Worm (Caenorhabditis elegans) whole organism, L1 larva: ENCODE results near the gene F16B4.5.

Source experiments
- C04F5.9 ChIP-seq: sonication (generic microtip); optimal IDR thresholded peaks from 2 replicates; lab custom pipeline; 2016; ENCODE audit warnings: missing genetic modification characterization, missing compliant biosample characterization
- C34B4.2 ChIP-seq: sonication (generic microtip); optimal IDR thresholded peaks from 2 replicates; lab custom pipeline; 2017; ENCODE audit warnings: mild to moderate bottlenecking, missing genetic modification characterization, missing compliant biosample characterization
- Y116A8C.19 ChIP-seq: sonication (generic microtip); optimal IDR thresholded peaks from 2 replicates; lab custom pipeline; 2016; ENCODE audit warnings: missing compliant biosample characterization, missing genetic modification characterization, borderline replicate concordance
- aha-1 ChIP-seq: fragments of 150-350 bp; optimal IDR thresholded peaks from 2 replicates; lab custom pipeline; 2014; ENCODE audit warnings: missing biosample characterization, missing genetic modification characterization
- ceh-82 ChIP-seq, 3 experiments: fragments of 150-350 bp in 1 of 3; sonication (generic microtip) in 2 of 3; optimal IDR thresholded peaks; 2 replicates each; lab custom pipeline; 2014 to 2017; ENCODE audit warnings: missing biosample characterization in 3 of 3, missing genetic modification characterization in 3 of 3
- ceh-88 ChIP-seq: fragments of 200-800 bp; sonication (Bioruptor generic); IDR thresholded peaks from 2 replicates; pipeline ENCODE4 v1.3.6; 2022; ENCODE audit warnings: missing genetic modification characterization, missing compliant biosample characterization
- elt-2 ChIP-seq: sonication (generic microtip); optimal IDR thresholded peaks from 2 replicates; lab custom pipeline; 2016; ENCODE audit warnings: missing genetic modification characterization, mild to moderate bottlenecking, inconsistent platforms, missing compliant biosample characterization, missing genetic modification reagents
- fkh-10 ChIP-seq: sonication (generic microtip); optimal IDR thresholded peaks from 2 replicates; lab custom pipeline; 2017; ENCODE audit warnings: missing biosample characterization, missing genetic modification reagents, missing genetic modification characterization
- fkh-4 ChIP-seq: sonication (generic microtip); optimal IDR thresholded peaks from 2 replicates; lab custom pipeline; 2016; ENCODE audit warnings: missing compliant biosample characterization, missing genetic modification characterization, borderline replicate concordance
- hlh-4 ChIP-seq: sonication (generic microtip); optimal IDR thresholded peaks from 2 replicates; lab custom pipeline; 2016; ENCODE audit warnings: mild to moderate bottlenecking, missing genetic modification characterization, missing compliant biosample characterization
- hpl-2 ChIP-seq: fragments of 150-350 bp; optimal IDR thresholded peaks from 2 replicates; lab custom pipeline; 2014; ENCODE audit warnings: missing biosample characterization, missing genetic modification reagents, missing genetic modification characterization
- lin-15B ChIP-seq: fragments of 150-350 bp; sonication (generic microtip); optimal IDR thresholded peaks from 3 replicates; lab custom pipeline; 2014; ENCODE audit warnings: missing biosample characterization, missing genetic modification characterization
- lsy-2 ChIP-seq, 2 experiments: fragments of 150-350 bp; optimal IDR thresholded peaks; 2 replicates each; lab custom pipeline; 2014; ENCODE audit warnings: missing biosample characterization in 2 of 2, missing genetic modification characterization in 2 of 2
- mdl-1 ChIP-seq, 2 experiments: fragments of 150-350 bp; optimal IDR thresholded peaks; 2 replicates each; lab custom pipeline; 2014 to 2017; ENCODE audit warnings: missing biosample characterization in 2 of 2, missing genetic modification characterization in 2 of 2, inconsistent platforms in 1 of 2
- mef-2 ChIP-seq: fragments of 150-350 bp; optimal IDR thresholded peaks from 2 replicates; lab custom pipeline; 2014; ENCODE audit warnings: missing biosample characterization, missing genetic modification characterization
- mep-1 ChIP-seq: fragments of 150-350 bp; optimal IDR thresholded peaks from 2 replicates; lab custom pipeline; 2014; ENCODE audit warnings: missing biosample characterization, missing genetic modification characterization
- nhr-11 ChIP-seq: fragments of 150-350 bp; optimal IDR thresholded peaks from 2 replicates; lab custom pipeline; 2014; ENCODE audit warnings: missing biosample characterization, missing genetic modification characterization
- nhr-19 ChIP-seq: fragments of 200-800 bp; sonication (Bioruptor generic); conservative IDR thresholded peaks from 2 replicates; pipeline ENCODE4 v1.3.6; 2022; ENCODE audit warnings: missing genetic modification characterization, missing compliant biosample characterization
- nhr-20 ChIP-seq: sonication (generic microtip); optimal IDR thresholded peaks from 2 replicates; lab custom pipeline; 2016; ENCODE audit warnings: mild to moderate bottlenecking, missing genetic modification characterization, missing compliant biosample characterization
- nhr-85 ChIP-seq: sonication (generic microtip); peaks from one replicate; lab custom pipeline; 2016; ENCODE audit warnings: missing genetic modification characterization, inconsistent platforms, missing compliant biosample characterization
- pqm-1 ChIP-seq: sonication (generic microtip); optimal IDR thresholded peaks from 3 replicates; lab custom pipeline; 2017; ENCODE audit warnings: missing biosample characterization, missing genetic modification characterization
- rnt-1 ChIP-seq: sonication (generic microtip); optimal IDR thresholded peaks from 2 replicates; lab custom pipeline; 2016; ENCODE audit warnings: mild to moderate bottlenecking, missing genetic modification characterization, moderate library complexity, missing compliant biosample characterization
- snu-23 ChIP-seq: sonication (generic microtip); optimal IDR thresholded peaks from 2 replicates; lab custom pipeline; 2016; ENCODE audit warnings: missing genetic modification characterization, missing compliant biosample characterization
- tbx-2 ChIP-seq: sonication (generic microtip); optimal IDR thresholded peaks from 2 replicates; lab custom pipeline; 2016; ENCODE audit warnings: missing genetic modification characterization, missing compliant biosample characterization
- unc-98 ChIP-seq: fragments of 200-800 bp; sonication (Bioruptor generic); IDR thresholded peaks from 2 replicates; pipeline ENCODE4 v1.3.6; 2022; ENCODE audit warnings: missing genetic modification characterization, missing compliant biosample characterization
- vab-15 ChIP-seq: sonication (generic microtip); optimal IDR thresholded peaks from 2 replicates; lab custom pipeline; 2017; ENCODE audit warnings: missing genotype, mild to moderate bottlenecking, missing genetic modification characterization, missing compliant biosample characterization
- zag-1 ChIP-seq: fragments of 150-350 bp; optimal IDR thresholded peaks from 2 replicates; lab custom pipeline; 2014; ENCODE audit warnings: missing biosample characterization, missing genetic modification characterization
- zip-4 ChIP-seq: fragments of 200-800 bp; sonication (Bioruptor generic); optimal IDR thresholded peaks from 2 replicates; lab custom pipeline; 2018; ENCODE audit warnings: mild to moderate bottlenecking, missing genetic modification characterization, moderate library complexity, missing compliant biosample characterization

The F16B4.5 gene

DNA sequence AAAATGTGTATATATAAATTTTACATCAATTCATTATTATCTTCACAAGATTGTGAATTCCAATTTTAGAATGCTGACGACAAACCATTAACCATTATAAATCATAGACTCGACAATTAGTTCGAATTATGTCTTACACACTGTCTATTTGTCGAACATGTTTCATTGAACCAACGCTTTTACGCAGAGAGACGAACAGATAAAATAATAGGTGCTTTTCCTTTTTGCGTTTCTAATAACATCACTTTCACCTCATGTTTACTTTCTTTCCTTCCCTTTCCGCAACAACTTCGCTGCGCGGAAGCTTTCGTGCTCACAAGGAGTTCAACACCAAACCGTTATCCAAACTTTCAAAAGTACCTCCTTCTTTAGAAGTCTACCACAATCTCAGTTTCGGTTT lies 40.4 kb upstream of the F16B4.5 start, which contains the start of gene F52F10.2 (continued):
- no peak for TF ChIP-seq mep-1 (tag; lab: Kevin White, UChicago)

DNA sequence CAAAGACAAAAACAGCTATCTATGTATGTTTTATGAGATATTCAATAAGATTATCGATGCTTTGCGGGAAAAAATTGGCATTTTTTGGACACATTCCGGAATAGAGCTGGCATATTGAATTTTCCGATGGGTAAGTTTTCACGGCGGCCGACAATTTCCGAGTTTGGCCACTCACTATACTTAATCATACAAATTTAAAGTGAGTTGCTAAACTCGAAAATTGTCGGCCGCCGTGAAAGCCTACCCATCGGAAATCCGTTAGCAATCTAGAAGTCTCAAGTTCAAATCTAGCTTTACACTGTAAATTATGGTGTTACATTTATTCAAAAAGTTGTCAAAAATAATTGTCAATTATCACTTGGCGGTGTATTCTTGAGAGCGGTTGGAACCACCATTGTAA lies 37.5 kb upstream of the F16B4.5 start:
- no peak for TF ChIP-seq hpl-2 (GFP tag; lab: Kevin White, UChicago)
- no peak for TF ChIP-seq ceh-88 (GFP tag; lab: Robert Waterston, UW)
- no peak for TF ChIP-seq mef-2 (tag; lab: Kevin White, UChicago)
- TF ChIP-seq lsy-2 (tag; optimal IDR thresholded peaks at IDR 0.05; lab: Kevin White, UChicago) = no peak
- no peak for TF ChIP-seq zip-4 (GFP tag; lab: Kevin White, UChicago)
- TF ChIP-seq, all 84 proteins: peak for 0

DNA sequence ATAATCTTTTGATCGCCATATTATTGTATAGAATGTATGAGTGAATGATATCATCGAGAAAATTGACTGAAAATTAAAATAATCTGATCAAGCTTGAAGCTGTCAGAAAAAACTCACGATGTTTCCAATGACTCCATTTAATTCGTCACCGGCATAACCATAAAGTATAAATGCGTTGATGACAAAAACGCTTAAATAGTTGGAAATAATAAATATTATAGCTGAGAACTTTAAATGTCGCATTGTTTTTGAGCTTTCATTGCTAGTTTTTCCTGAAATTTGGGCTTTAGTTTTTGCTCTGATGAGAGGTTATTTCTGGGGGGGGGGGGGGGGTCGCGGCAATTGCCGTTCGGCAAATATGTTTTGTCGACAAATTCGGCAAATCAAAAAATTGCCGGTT lies 37.1 kb upstream of the F16B4.5 start:
- TF ChIP-seq rnt-1 (tag; lab: Kevin White, UChicago) (no peak), C34B4.2 (no peak)

DNA sequence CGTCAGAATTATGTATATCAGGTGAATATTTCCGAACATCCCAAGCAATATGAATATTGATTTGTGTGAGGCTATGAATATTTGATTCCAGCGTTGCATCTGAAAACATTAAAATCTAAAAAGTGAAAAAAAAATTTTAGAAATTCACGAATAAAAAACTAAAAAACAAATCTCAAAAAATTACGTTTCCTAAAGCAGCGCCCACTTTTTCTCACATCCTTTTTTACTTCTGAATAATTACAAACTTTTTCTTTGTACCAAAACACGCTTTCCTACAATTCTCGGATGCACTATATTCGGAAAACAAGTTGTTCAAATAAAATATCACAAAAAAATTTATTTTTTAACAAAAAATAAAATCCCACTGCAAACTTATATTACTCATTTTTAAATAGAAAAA lies 35.2 kb upstream of the F16B4.5 start, which contains the start of gene srsx-8:
Gene srsx-8, minus strand, starts transcription at position 101 of the 400 bp plus-strand sequence.
- TF ChIP-seq mdl-1 (tag; optimal IDR thresholded peaks at IDR 0.05; lab: Kevin White, UChicago) = no peak

DNA sequence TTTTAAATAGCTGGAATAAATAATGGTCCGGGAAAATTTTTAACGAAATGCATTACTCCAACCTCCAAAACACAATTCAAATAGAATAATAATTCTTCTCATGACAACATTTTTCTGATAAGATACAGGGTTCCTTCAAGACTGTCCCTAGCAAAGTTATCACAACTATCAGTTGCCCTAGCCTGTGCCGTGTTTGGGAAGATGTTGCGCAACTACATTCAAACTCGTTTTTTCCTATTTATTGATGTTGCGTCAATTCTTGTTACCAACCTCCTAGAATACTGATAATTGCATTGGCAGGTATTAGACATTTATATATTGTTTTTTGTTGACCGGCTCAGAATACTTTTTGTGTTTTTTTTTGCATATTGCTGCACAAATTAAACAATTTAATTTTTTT lies 33.2 kb upstream of the F16B4.5 start:
- TF ChIP-seq C04F5.9 = no peak
- no peak for TF ChIP-seq tbx-2 (tag; lab: Kevin White, UChicago)
- no peak for TF ChIP-seq fkh-10 (GFP tag; lab: Kevin White, UChicago)
- no peak for TF ChIP-seq pqm-1 (tag; lab: Kevin White, UChicago)
- TF ChIP-seq snu-23 (GFP tag; lab: Kevin White, UChicago) = no peak
- no peak for TF ChIP-seq nhr-11 (tag; lab: Kevin White, UChicago)
- TF ChIP-seq rnt-1 (tag; lab: Kevin White, UChicago) = no peak
- no peak for TF ChIP-seq zag-1 (tag; lab: Kevin White, UChicago)
- TF ChIP-seq unc-98 (GFP tag; lab: Robert Waterston, UW) = no peak
- no peak for TF ChIP-seq vab-15 (tag; lab: Kevin White, UChicago)
- no peak for TF ChIP-seq aha-1 (tag; lab: Kevin White, UChicago)
- TF ChIP-seq Y116A8C.19 (tag; lab: Kevin White, UChicago) = no peak
- no peak for TF ChIP-seq lin-15B (tag; lab: Kevin White, UChicago)
- TF ChIP-seq mep-1 (tag; lab: Kevin White, UChicago) = no peak

DNA sequence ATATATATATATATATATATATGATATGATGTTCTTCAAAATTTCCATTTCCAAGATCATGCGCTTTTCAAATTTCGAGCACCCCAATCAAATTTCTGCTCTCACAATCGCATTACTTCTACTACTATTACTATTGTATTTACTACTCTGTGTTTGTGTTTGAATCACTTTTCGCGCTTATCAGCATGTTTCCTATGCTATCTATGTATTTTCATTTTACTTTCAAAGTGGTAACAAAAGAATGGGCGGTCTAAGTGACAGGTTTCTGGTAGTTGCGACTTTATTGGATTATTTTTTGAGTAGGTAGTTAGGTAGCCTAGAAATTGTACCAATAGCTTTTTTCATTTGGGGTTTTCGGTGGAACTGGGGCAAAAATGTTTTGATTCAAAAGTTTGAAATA lies 30.1 kb upstream of the F16B4.5 start:
- TF ChIP-seq elt-2 (peak; percentile 17), fkh-4 (tag; lab: Kevin White, UChicago) (no peak)
- TF ChIP-seq, all 84 proteins: peak for 1

DNA sequence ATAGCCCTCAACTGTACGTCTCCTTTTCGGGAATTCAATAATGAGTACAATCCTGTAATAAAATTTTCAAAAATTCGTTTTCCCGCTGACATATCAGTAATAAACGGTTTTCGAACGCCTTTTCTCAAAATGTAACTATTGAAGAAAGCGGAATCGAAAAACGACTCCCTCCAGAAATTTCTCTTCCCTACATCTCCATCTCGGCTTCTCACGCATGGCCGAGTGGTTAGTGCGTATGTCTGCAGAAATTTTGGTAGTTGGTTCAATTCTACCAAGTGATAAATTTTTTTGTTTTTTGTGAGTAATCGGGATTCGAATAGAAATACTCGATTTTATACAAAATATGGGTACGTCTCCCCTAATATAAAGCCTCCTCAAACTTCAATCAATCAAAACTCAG lies 27.1 kb upstream of the F16B4.5 start:
- TF ChIP-seq nhr-19 (GFP tag; lab: Robert Waterston, UW) = 0 out of 2 replicates have a peak, but pooled peaks have one; percentile 8
- TF ChIP-seq, all 84 proteins: peak for 1; not testable (repeated sequence) for 83

DNA sequence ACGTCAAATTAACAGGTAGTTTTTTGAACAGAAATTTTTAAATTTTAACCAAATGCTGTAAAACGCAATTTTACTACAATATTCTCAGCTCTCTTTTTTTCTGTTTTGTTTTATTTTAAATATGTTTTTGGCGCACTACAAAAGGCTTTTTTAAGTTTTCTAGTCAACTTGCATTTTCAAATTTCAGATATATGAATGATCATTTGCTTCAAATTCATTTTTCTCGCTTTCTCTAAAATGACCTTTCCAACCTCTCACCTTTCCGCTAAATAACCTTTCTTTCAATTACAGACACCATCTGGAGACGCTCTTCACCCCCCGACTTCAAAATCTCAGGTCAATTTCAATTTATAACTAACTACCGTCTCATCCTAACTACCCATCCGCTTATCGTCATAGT lies 21.5 kb upstream of the F16B4.5 start, which contains the start of gene cdc-25.2:
Gene cdc-25.2, plus strand, starts transcription at position 301 of the 400 bp plus-strand sequence.
- TF ChIP-seq ceh-82 (tag; optimal IDR thresholded peaks at IDR 0.05; lab: Kevin White, UChicago) (no peak), nhr-20 (tag; lab: Kevin White, UChicago) (no peak), nhr-85 (tag; lab: Kevin White, UChicago) (no peak), hlh-4 (tag; lab: Kevin White, UChicago) (no peak)
